Worm (Caenorhabditis elegans): ENCODE data around the gene rpoa-49.
A peak's percentile ranks its signal among the peaks of the same experiment; 100 is the strongest.

DNA sequence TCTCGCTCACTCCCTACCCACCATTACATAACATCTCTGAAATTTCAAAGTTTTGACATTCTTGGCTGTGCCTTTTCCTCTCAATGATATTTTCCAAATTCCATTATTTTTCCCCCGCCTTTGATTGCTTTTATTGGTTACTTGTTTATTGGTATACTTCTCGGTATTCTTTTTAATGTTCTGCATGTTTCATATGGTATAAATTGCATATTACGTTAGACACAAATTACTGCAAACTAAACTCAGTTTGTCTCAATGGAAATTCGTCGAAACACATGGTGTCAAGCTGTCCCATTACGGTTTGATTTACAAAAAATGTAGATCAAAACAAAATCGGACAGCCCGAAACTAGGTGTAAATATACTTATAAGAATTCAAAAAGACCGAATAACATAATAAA lies 22.9 kb upstream of the rpoa-49 start:
- no peak for TF ChIP-seq zag-1 (tag; optimal IDR thresholded peaks at IDR 0.05)
- TF ChIP-seq fos-1 (tag; optimal IDR thresholded peaks at IDR 0.05) = no peak
- peak; percentile 59 for TF ChIP-seq nhr-6 (tag; optimal IDR thresholded peaks at IDR 0.05)
- TF ChIP-seq nhr-25 (tag; optimal IDR thresholded peaks at IDR 0.05) = no peak
- TF ChIP-seq sma-3 (GFP tag; optimal IDR thresholded peaks at IDR 0.05) = no peak
- no peak for TF ChIP-seq nhr-237 (tag; optimal IDR thresholded peaks at IDR 0.05)
- no peak for TF ChIP-seq mdl-1 (tag; optimal IDR thresholded peaks at IDR 0.05)
